Fruit fly (Drosophila melanogaster) whole organism, adult: Measurements from ENCODE around the gene vri.

Experiments used
- CG5204 ChIP-seq: fragments of 200-800 bp; sonication (Bioruptor generic); optimal IDR thresholded peaks from 2 replicates; lab custom pipeline; 2016; ENCODE audit warnings: missing biosample characterization, missing genetic modification characterization
- Crg-1 ChIP-seq: fragments of 200-800 bp; sonication (Bioruptor generic); optimal IDR thresholded peaks from 2 replicates; lab custom pipeline; 2016; ENCODE audit warnings: missing biosample characterization, missing genetic modification characterization
- Hr96 ChIP-seq: fragments of 200-800 bp; sonication (Bioruptor generic); optimal IDR thresholded peaks from 2 replicates; lab custom pipeline; 2016; ENCODE audit warnings: missing biosample characterization, missing genetic modification characterization
- Mnt ChIP-seq: fragments of 200-800 bp; sonication (Bioruptor generic); optimal IDR thresholded peaks from 2 replicates; lab custom pipeline; 2016; ENCODE audit warnings: missing biosample characterization, mild to moderate bottlenecking, missing genetic modification characterization
- bab1 ChIP-seq: fragments of 200-800 bp; sonication (Bioruptor generic); optimal IDR thresholded peaks from 3 replicates; lab custom pipeline; 2019; ENCODE audit warnings: missing biosample characterization, mild to moderate bottlenecking, missing genetic modification characterization, moderate library complexity
- ovo ChIP-seq: fragments of 200-800 bp; sonication (Bioruptor generic); optimal IDR thresholded peaks from 2 replicates; lab custom pipeline; 2016; ENCODE audit warnings: missing biosample characterization, missing genetic modification characterization
- pad ChIP-seq: fragments of 200-800 bp; sonication (Bioruptor generic); optimal IDR thresholded peaks from 3 replicates; lab custom pipeline; 2017; ENCODE audit warnings: missing biosample characterization, missing genetic modification characterization, mild to moderate bottlenecking, moderate library complexity, missing genetic modification reagents

- no peak for TF ChIP-seq ovo (GFP tag; lab: Kevin White, UChicago)
- TF ChIP-seq Mnt, result no peak
- TF ChIP-seq bab1, result no peak
- no peak for TF ChIP-seq pad (GFP tag; lab: Kevin White, UChicago)
- TF ChIP-seq Hr96, result no peak
- no peak for TF ChIP-seq CG5204
- no peak for TF ChIP-seq Crg-1 (GFP tag; lab: Kevin White, UChicago)
Measured at dm6 chr2L:5259076-5259843, 29.5 kb upstream of the vri start.
